Worm (Caenorhabditis elegans): Measurements from ENCODE around the gene chil-15.

Gene chil-15

DNA sequence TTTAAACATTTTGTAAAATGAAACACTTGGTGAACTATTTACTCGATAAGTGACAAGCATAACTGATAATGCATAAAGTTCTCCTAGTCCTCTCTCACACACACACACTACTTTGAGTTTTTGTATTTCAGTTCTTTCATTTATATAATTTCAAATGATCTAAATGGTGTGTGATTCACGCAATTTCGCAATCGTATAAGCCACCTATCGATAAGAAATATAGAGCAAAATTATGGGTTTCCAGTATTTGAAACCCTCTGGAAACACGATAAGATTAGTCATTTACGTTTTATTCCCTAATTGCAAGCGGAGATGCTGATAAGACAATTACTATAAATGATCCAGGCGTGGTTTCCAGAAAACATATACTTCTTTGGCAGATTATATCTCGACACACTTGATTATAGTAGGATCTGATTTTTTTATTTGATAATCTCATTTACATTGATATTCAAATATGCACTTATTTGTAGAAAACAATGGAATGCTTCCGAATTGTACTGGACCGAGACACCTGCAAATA, 31.3 kb downstream of the chil-15 start, which contains the start of gene arrd-3:
Gene arrd-3, plus strand, starts transcription at position 473 of the 523 bp plus-strand sequence.
- TF ChIP-seq tlp-1 (tag; optimal IDR thresholded peaks at IDR 0.05) (peak; percentile 10), egl-27 (tag; optimal IDR thresholded peaks at IDR 0.05) (no peak), nhr-28 (tag; optimal IDR thresholded peaks at IDR 0.05) (no peak), elt-2 (tag; optimal IDR thresholded peaks at IDR 0.05) (peak; percentile 66)

DNA sequence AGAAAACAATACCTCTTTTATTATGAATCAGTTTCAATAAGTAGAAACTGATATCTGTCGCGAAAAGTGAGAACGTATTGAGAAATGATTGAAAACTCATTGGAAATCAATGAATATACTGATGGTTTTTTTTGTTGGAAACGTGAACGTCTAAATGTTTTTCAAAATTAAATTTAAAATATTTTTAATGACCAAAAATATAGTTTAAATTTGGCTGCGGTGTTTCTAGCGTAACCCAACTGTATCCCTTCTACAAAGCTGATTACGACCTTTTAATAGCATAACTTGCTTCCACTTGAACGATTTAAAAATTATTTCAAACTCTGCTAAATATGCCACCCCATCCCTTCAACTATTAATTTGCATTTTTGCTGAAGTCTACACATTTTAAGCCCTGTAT, 31.9 kb downstream of the chil-15 start, which contains the start of gene M176.9:
Gene M176.9, minus strand, starts transcription at position 101 of the 400 bp plus-strand sequence.
- TF ChIP-seq pax-3 (tag; optimal IDR thresholded peaks at IDR 0.05) (no peak), alr-1 (tag; optimal IDR thresholded peaks at IDR 0.05; ENCODE audit: borderline replicate concordance) (no peak), pag-3 (tag; optimal IDR thresholded peaks at IDR 0.05; ENCODE audit: borderline replicate concordance, insufficient read depth) (no peak), mab-9 (GFP tag; IDR thresholded peaks at IDR 0.05) (no peak), pqm-1 (tag; optimal IDR thresholded peaks at IDR 0.05) (no peak)

DNA sequence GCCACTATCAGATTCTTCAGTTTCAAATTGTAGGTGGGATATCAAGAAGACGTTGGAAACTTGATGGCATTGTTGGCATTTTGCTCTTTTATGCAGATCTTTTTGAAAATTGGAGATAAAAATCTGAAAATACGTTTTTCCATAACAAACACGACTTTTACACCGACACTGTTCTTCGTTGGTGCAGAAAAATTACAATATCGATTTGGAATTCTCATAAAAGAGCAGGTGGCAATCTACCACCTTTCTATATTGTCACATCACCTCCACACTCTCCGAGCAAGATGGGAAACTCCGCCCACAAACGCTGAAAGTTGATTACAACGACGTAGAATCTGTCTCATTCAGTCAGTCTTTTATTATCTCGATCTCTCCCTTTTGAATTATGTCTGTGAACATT, 36.0 kb downstream of the chil-15 start, which contains the start of gene arrd-2:
Gene arrd-2, plus strand, starts transcription at position 301 of the 400 bp plus-strand sequence.
- TF ChIP-seq alr-1 (tag; optimal IDR thresholded peaks at IDR 0.05; ENCODE audit: borderline replicate concordance) = no peak
- TF ChIP-seq ceh-8 (GFP tag; optimal IDR thresholded peaks at IDR 0.05) = no peak
- TF ChIP-seq irx-1 (tag; optimal IDR thresholded peaks at IDR 0.05) = no peak
- no peak for TF ChIP-seq fkh-4 (tag; optimal IDR thresholded peaks at IDR 0.05; ENCODE audit: borderline replicate concordance)
- TF ChIP-seq unc-98 (GFP tag; IDR thresholded peaks at IDR 0.05) = no peak
- no peak for TF ChIP-seq hlh-17 (GFP tag; optimal IDR thresholded peaks at IDR 0.05; ENCODE audit: borderline replicate concordance)
- TF ChIP-seq C04F5.9 (tag; optimal IDR thresholded peaks at IDR 0.05) = no peak
- TF ChIP-seq fkh-8 (tag; optimal IDR thresholded peaks at IDR 0.05) = no peak
- TF ChIP-seq ceh-90 (tag; optimal IDR thresholded peaks at IDR 0.05) = no peak
- TF ChIP-seq lin-15B (tag; optimal IDR thresholded peaks at IDR 0.05) = no peak
- no peak for TF ChIP-seq aha-1 (tag; optimal IDR thresholded peaks at IDR 0.05)
- no peak for TF ChIP-seq nhr-11 (tag; optimal IDR thresholded peaks at IDR 0.05)
- TF ChIP-seq efl-3 (GFP tag; optimal IDR thresholded peaks at IDR 0.05) = no peak
- no peak for TF ChIP-seq efl-1 (optimal IDR thresholded peaks at IDR 0.05)
- no peak for TF ChIP-seq efl-1 (GFP tag; optimal IDR thresholded peaks at IDR 0.05 in 1 of 2)

DNA sequence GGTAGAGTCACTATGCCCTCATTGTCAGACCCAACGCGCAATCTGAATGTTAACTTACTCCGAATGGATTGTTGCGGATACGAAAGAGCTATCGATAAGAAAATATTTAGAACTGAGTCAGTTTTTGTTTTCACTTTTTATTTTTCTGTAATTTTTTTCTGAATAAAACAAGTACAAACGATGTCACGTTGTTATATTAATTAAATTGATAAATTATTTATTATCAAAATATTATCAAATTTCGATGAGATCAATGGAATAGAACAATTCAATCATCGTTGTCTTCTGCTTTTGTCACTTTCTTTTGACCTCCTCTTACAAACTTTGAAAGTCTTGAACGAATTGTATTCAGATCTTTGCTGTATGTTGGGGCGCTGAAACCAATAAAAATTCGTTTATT, 36.4 kb downstream of the chil-15 start, which contains the start of gene mpz-6:
Gene mpz-6, minus strand, starts transcription at position 101 of the 400 bp plus-strand sequence.
- TF ChIP-seq blmp-1 (tag; optimal IDR thresholded peaks at IDR 0.05) (no peak), mep-1 (tag; optimal IDR thresholded peaks at IDR 0.05) (no peak), unc-62 (GFP tag; optimal IDR thresholded peaks at IDR 0.05) (no peak), C34B4.2 (tag; optimal IDR thresholded peaks at IDR 0.05) (no peak), skn-1 (tag; optimal IDR thresholded peaks at IDR 0.05) (no peak), ceh-63 (GFP tag; optimal IDR thresholded peaks at IDR 0.05) (no peak), efl-3 (GFP tag; optimal IDR thresholded peaks at IDR 0.05) (no peak), tlp-1 (tag; optimal IDR thresholded peaks at IDR 0.05) (no peak), elt-2 (tag; optimal IDR thresholded peaks at IDR 0.05) (no peak), nhr-90 (tag; optimal IDR thresholded peaks at IDR 0.05; ENCODE audit: poor library complexity) (no peak), egl-27 (tag; optimal IDR thresholded peaks at IDR 0.05) (no peak), alr-1 (tag; optimal IDR thresholded peaks at IDR 0.05; ENCODE audit: borderline replicate concordance) (no peak), sup-37 (GFP tag; optimal IDR thresholded peaks at IDR 0.05) (no peak), ceh-82 (tag; optimal IDR thresholded peaks at IDR 0.05) (no peak), dsc-1 (tag; optimal IDR thresholded peaks at IDR 0.05) (no peak), fkh-4 (tag; optimal IDR thresholded peaks at IDR 0.05; ENCODE audit: borderline replicate concordance) (no peak), hpl-2 (GFP tag; optimal IDR thresholded peaks at IDR 0.05) (no peak), pag-3 (tag; optimal IDR thresholded peaks at IDR 0.05; ENCODE audit: borderline replicate concordance, insufficient read depth) (no peak)
